Fruit fly (Drosophila melanogaster): ENCODE results near the gene CG42331.

CG42331 gene

DNA sequence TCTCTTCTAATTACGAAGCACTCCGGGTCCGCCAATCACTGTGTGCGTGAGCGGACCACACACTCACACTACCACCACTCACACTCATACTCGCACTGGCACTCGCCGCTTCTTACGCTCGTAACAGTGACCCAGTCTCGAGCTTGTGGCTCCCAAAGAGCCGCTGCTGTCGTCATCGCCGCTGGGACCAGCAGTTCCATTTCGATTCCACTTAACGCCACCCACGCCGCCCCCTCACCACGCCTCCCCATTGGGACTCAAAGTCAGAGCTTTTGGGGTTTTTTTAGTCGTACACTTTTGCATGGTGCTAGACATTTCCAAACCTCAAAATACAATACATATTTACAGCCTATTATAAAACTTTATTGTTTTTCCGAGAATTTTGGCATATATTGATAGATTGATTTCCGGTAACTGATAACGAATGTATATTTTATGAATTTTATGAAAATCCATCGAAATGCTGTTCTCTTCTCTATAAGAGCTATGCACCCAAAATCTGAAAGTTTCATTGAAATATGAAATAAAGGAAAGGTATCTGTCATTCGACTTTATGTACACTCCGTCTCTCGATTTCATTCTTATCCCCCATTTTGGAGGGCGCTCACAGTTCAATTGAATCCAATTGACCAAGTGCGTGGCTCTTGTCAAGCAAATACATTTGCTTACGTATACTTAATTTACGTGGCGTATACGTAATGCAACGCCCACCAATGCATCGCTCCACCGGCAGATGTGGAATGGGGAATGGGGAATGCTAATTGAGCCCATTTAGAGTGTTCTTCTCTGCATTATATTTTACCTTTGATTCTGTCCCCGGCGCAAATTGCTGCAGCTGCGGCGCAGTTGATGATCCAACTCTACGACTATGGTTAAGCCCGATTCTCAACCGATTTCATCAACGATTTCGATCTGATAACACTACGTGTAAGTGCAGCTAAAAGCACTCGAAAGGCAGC, at the start of gene CG42331 (continued):
- TF ChIP-seq Gsc (GFP tag; IDR thresholded peaks at IDR 0.05): no peak
- TF ChIP-seq tll (GFP tag; optimal IDR thresholded peaks at IDR 0.05): no peak
- TF ChIP-seq CG6765 (GFP tag; optimal IDR thresholded peaks at IDR 0.05): no peak
- peak; percentile 55; the same call in 1 of the 2 replicates for TF ChIP-seq GATAe (GFP tag; conservative IDR thresholded peaks at IDR 0.05)
- peak; percentile 14 for TF ChIP-seq Ets97D (GFP tag; optimal IDR thresholded peaks at IDR 0.05)
- no peak for TF ChIP-seq CG2889 (GFP tag; IDR thresholded peaks at IDR 0.05)
- TF ChIP-seq CG33557 (GFP tag; optimal IDR thresholded peaks at IDR 0.05): no peak
- TF ChIP-seq E2f2 (GFP tag; IDR thresholded peaks at IDR 0.05): no peak
- TF ChIP-seq Hr51 (GFP tag; optimal IDR thresholded peaks at IDR 0.05): peak; percentile 46 to 71
- TF ChIP-seq al (GFP tag; IDR thresholded peaks at IDR 0.05): peak; percentile 48; the same call in 1 of the 2 replicates
- TF ChIP-seq CG10565 (GFP tag; optimal IDR thresholded peaks at IDR 0.05): no peak
- 0 out of 3 replicates have a peak, but pooled peaks have one; percentile 50 for TF ChIP-seq CG34422 (GFP tag; IDR thresholded peaks at IDR 0.05)
- no peak for TF ChIP-seq zf30C (GFP tag; optimal IDR thresholded peaks at IDR 0.05)
- TF ChIP-seq sim (GFP tag; IDR thresholded peaks at IDR 0.05): no peak
- peak in 1 of 2 experiments; percentile 57 for TF ChIP-seq dpn (GFP tag; optimal IDR thresholded peaks at IDR 0.05)
- no peak for TF ChIP-seq Lim3 (GFP tag; IDR thresholded peaks at IDR 0.05)
- TF ChIP-seq fd96Cb (tag; optimal IDR thresholded peaks at IDR 0.05): peak; percentile 66
- TF ChIP-seq Lhr (GFP tag; optimal IDR thresholded peaks at IDR 0.05): no peak
- no peak; the same call in 1 of the 2 replicates for TF ChIP-seq Rx (GFP tag; IDR thresholded peaks at IDR 0.05)
- TF ChIP-seq Dad (GFP tag; optimal IDR thresholded peaks at IDR 0.05): peak; percentile 31
- peak; percentile 67 for TF ChIP-seq CG18619 (GFP tag; optimal IDR thresholded peaks at IDR 0.05)
- TF ChIP-seq CG1603 (tag; optimal IDR thresholded peaks at IDR 0.05): peak; percentile 45
- TF ChIP-seq esg (GFP tag; conservative IDR thresholded peaks at IDR 0.05): peak; percentile 27
- no peak for TF ChIP-seq otp (GFP tag; IDR thresholded peaks at IDR 0.05)
- TF ChIP-seq gce (GFP tag; IDR thresholded peaks at IDR 0.05): no peak
- TF ChIP-seq CG32532 (GFP tag; IDR thresholded peaks at IDR 0.05): no peak
- peak; percentile 38 for TF ChIP-seq CG6683 (GFP tag; optimal IDR thresholded peaks at IDR 0.05)
- peak; percentile 59 for TF ChIP-seq CG9817 (tag; optimal IDR thresholded peaks at IDR 0.05)
- TF ChIP-seq CG4282 (GFP tag; optimal IDR thresholded peaks at IDR 0.05): no peak
- no peak for TF ChIP-seq HLHmδ (GFP tag; optimal IDR thresholded peaks at IDR 0.05)
- peak; percentile 65 for TF ChIP-seq Ptx1 (GFP tag; IDR thresholded peaks at IDR 0.05)
- peak; percentile 57; the same call in 2 of the 3 replicates for TF ChIP-seq B-H1 (GFP tag; IDR thresholded peaks at IDR 0.05)
- peak; percentile 56; the same call in 1 of the 2 replicates for TF ChIP-seq Atf6 (GFP tag; IDR thresholded peaks at IDR 0.05)
- no peak for TF ChIP-seq trh (GFP tag; optimal IDR thresholded peaks at IDR 0.05)
- peak; percentile 4 for TF ChIP-seq B-H2 (GFP tag; optimal IDR thresholded peaks at IDR 0.05)
- peak; percentile 16 for TF ChIP-seq sqz (GFP tag; optimal IDR thresholded peaks at IDR 0.05)
- peak; percentile 3; the same call in 1 of the 2 replicates for TF ChIP-seq CG5953 (GFP tag; IDR thresholded peaks at IDR 0.05)
- TF ChIP-seq CG15011 (GFP tag; optimal IDR thresholded peaks at IDR 0.05): peak; percentile 9
- peak in 1 of 2 experiments; percentile 61 for TF ChIP-seq eve (GFP tag; optimal IDR thresholded peaks at IDR 0.05)
- TF ChIP-seq Gug (GFP tag; IDR thresholded peaks at IDR 0.05): no peak; the same call in 3 of the 4 replicates
- TF ChIP-seq CG11560 (tag; IDR thresholded peaks at IDR 0.05): no peak
- peak; percentile 45 for TF ChIP-seq CG5180 (GFP tag; optimal IDR thresholded peaks at IDR 0.05)
- no peak; the same call in 1 of the 2 replicates for TF ChIP-seq E2f1 (GFP tag; IDR thresholded peaks at IDR 0.05)
- no peak for TF ChIP-seq CG10431 (GFP tag; optimal IDR thresholded peaks at IDR 0.05)
- TF ChIP-seq HmgZ (tag; optimal IDR thresholded peaks at IDR 0.05): peak; percentile 54
- peak; percentile 74 for TF ChIP-seq Oli (tag; optimal IDR thresholded peaks at IDR 0.05)
- TF ChIP-seq Ssrp (tag; optimal IDR thresholded peaks at IDR 0.05): peak; percentile 51
- TF ChIP-seq CG12104 (GFP tag; optimal IDR thresholded peaks at IDR 0.05): peak; percentile 50
